Fruit fly (Drosophila melanogaster): ENCODE data around the gene Gr64c.
A peak's percentile ranks its signal among the peaks of the same experiment; 100 is the strongest.

Gene Gr64c

DNA sequence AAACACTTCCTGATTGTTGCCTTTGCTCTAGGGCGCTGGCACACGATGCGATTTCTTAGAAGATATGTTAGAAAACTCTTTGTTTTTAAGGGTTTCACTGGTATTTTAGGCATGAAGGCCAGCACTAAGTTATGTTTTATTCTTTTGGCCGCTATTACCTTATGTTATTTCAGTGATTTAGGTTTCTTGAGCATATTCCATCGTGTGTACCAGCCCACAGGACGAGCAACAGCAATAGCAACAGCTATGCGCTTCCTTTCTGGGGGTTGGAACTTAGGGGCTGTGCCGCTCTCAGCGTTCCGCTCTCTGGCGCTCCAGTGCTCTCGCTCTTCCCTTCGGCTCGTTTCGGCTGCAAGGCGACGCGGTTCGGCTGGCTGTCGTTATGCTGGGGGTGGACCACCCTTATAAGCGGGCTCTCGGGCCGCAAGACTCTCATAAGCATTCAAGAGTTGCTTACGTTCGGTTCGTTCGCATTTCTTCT is 44.9 kb upstream of the Gr64c start, which contains the start of gene scrt:
TSS of gene scrt (plus strand) at position 431 of the 481 bp plus-strand sequence.
- peak; percentile 48 for TF ChIP-seq Ssrp (tag; optimal IDR thresholded peaks at IDR 0.05)
- TF ChIP-seq CG10654 (GFP tag; optimal IDR thresholded peaks at IDR 0.05): no peak
- TF ChIP-seq D (optimal IDR thresholded peaks at IDR 0.05): peak; percentile 55
- peak; percentile 57 for TF ChIP-seq D (GFP tag; optimal IDR thresholded peaks at IDR 0.05)
- TF ChIP-seq CG7928 (GFP tag; optimal IDR thresholded peaks at IDR 0.05): no peak
- TF ChIP-seq CG15696 (tag; optimal IDR thresholded peaks at IDR 0.05): peak; percentile 94
- peak; percentile 28 for TF ChIP-seq CG18619 (GFP tag; optimal IDR thresholded peaks at IDR 0.05)
- TF ChIP-seq Fer2 (tag; optimal IDR thresholded peaks at IDR 0.05): no peak
- peak; percentile 70 for TF ChIP-seq CG14710 (tag; optimal IDR thresholded peaks at IDR 0.05)
- peak; percentile 34 for TF ChIP-seq pho (GFP tag; optimal IDR thresholded peaks at IDR 0.05)
- TF ChIP-seq CG13287 (GFP tag; IDR thresholded peaks at IDR 0.05; ENCODE audit: partially characterized antibody): peak; percentile 66
- TF ChIP-seq CG12769 (tag; optimal IDR thresholded peaks at IDR 0.05): no peak
- TF ChIP-seq CG17359 (tag; optimal IDR thresholded peaks at IDR 0.05): peak; percentile 12
- TF ChIP-seq Myb (GFP tag; optimal IDR thresholded peaks at IDR 0.05): peak; percentile 45
- TF ChIP-seq Deaf1 (tag; optimal IDR thresholded peaks at IDR 0.05): peak; percentile 97
- no peak for TF ChIP-seq ssp (GFP tag; IDR thresholded peaks at IDR 0.05)
- TF ChIP-seq CG15601 (tag; optimal IDR thresholded peaks at IDR 0.05): peak; percentile 51
- TF ChIP-seq grn (GFP tag; optimal IDR thresholded peaks at IDR 0.05): no peak
- 0 out of 3 replicates have a peak, but pooled peaks have one; percentile 27 for TF ChIP-seq tgo (GFP tag; IDR thresholded peaks at IDR 0.05)
- TF ChIP-seq luna (GFP tag; optimal IDR thresholded peaks at IDR 0.05): no peak
- TF ChIP-seq CG1024 (GFP tag; IDR thresholded peaks at IDR 0.05): no peak
- no peak for TF ChIP-seq bigmax (GFP tag; optimal IDR thresholded peaks at IDR 0.05)
- TF ChIP-seq en (GFP tag; optimal IDR thresholded peaks at IDR 0.05): no peak
- 0 out of 2 replicates have a peak, but pooled peaks have one; percentile 24 for TF ChIP-seq Awh (GFP tag; IDR thresholded peaks at IDR 0.05)
- peak; percentile 32 for TF ChIP-seq NC2β (GFP tag; optimal IDR thresholded peaks at IDR 0.05)
- TF ChIP-seq E2f2 (GFP tag; IDR thresholded peaks at IDR 0.05): peak; percentile 15; the same call in 1 of the 2 replicates
- TF ChIP-seq danr (GFP tag; IDR thresholded peaks at IDR 0.05): no peak
- TF ChIP-seq mam (GFP tag; optimal IDR thresholded peaks at IDR 0.05): no peak
- TF ChIP-seq Drgx (GFP tag; IDR thresholded peaks at IDR 0.05): no peak
- no peak for TF ChIP-seq aop (GFP tag; IDR thresholded peaks at IDR 0.05)
- TF ChIP-seq ken (GFP tag; IDR thresholded peaks at IDR 0.05): 0 out of 3 replicates have a peak, but pooled peaks have one; percentile 59
- no peak for TF ChIP-seq ham (GFP tag; IDR thresholded peaks at IDR 0.05)
- no peak for TF ChIP-seq CG13624 (GFP tag; optimal IDR thresholded peaks at IDR 0.05)
- TF ChIP-seq az2 (GFP tag; optimal IDR thresholded peaks at IDR 0.05): no peak
- TF ChIP-seq CG4617 (GFP tag; optimal IDR thresholded peaks at IDR 0.05; ENCODE audit: borderline replicate concordance): no peak
- TF ChIP-seq run (tag; optimal IDR thresholded peaks at IDR 0.05): no peak
- TF ChIP-seq Xrp1 (GFP tag; IDR thresholded peaks at IDR 0.05): peak; percentile 80; the same call in 1 of the 2 replicates
- TF ChIP-seq CHES-1-like (GFP tag; optimal IDR thresholded peaks at IDR 0.05): peak; percentile 28
- no peak for TF ChIP-seq CG7372 (GFP tag; IDR thresholded peaks at IDR 0.05)
- TF ChIP-seq kah (GFP tag; optimal IDR thresholded peaks at IDR 0.05): no peak
- TF ChIP-seq CG14050 (GFP tag; IDR thresholded peaks at IDR 0.05): peak; percentile 18; the same call in 1 of the 3 replicates
- TF ChIP-seq lab (GFP tag; optimal IDR thresholded peaks at IDR 0.05): peak; percentile 45
- TF ChIP-seq ara (GFP tag; IDR thresholded peaks at IDR 0.05): peak; percentile 79
- peak; percentile 62 for TF ChIP-seq CG18262 (tag; optimal IDR thresholded peaks at IDR 0.05)
- TF ChIP-seq CG11695 (GFP tag; IDR thresholded peaks at IDR 0.05): no peak
- no peak for TF ChIP-seq zfh2 (GFP tag; optimal IDR thresholded peaks at IDR 0.05)
- TF ChIP-seq sisA (GFP tag; IDR thresholded peaks at IDR 0.05): peak; percentile 59; the same call in 1 of the 2 replicates
- no peak for TF ChIP-seq Gsc (GFP tag; IDR thresholded peaks at IDR 0.05)
- TF ChIP-seq yki (optimal IDR thresholded peaks at IDR 0.05): peak; percentile 51
- TF ChIP-seq H15 (GFP tag; IDR thresholded peaks at IDR 0.05): 0 out of 3 replicates have a peak, but pooled peaks have one; percentile 47
- TF ChIP-seq gcm2 (GFP tag; optimal IDR thresholded peaks at IDR 0.05): no peak
- no peak for TF ChIP-seq CG12104 (GFP tag; optimal IDR thresholded peaks at IDR 0.05)

All from whole organism, embryonic.